Worm (Caenorhabditis elegans) whole organism, mixed stage, embryonic: Measurements from ENCODE around the gene ceh-20.

Experiments used
- M03D4.4 ChIP-seq: sonication (generic microtip); optimal IDR thresholded peaks from 2 replicates; lab custom pipeline; 2017; ENCODE audit warnings: mild to moderate bottlenecking, missing genetic modification characterization, missing compliant biosample characterization
- blmp-1 ChIP-seq: fragments of 150-350 bp; optimal IDR thresholded peaks from 2 replicates; lab custom pipeline; 2014; ENCODE audit warnings: missing biosample characterization, missing genetic modification characterization
- ceh-39 ChIP-seq: fragments of 150-350 bp; optimal IDR thresholded peaks from 2 replicates; lab custom pipeline; 2014; ENCODE audit warnings: missing biosample characterization, missing genetic modification characterization
- ceh-43 ChIP-seq: fragments of 200-800 bp; sonication (Bioruptor generic); optimal IDR thresholded peaks from 2 replicates; lab custom pipeline; 2018; ENCODE audit warnings: mild to moderate bottlenecking, missing genetic modification characterization, moderate library complexity, missing compliant biosample characterization
- ceh-83 ChIP-seq: fragments of 200-800 bp; sonication (Bioruptor generic); optimal IDR thresholded peaks from 2 replicates; lab custom pipeline; 2018; ENCODE audit warnings: mild to moderate bottlenecking, missing genetic modification characterization, missing compliant biosample characterization
- ces-1 ChIP-seq: fragments of 150-350 bp; optimal IDR thresholded peaks from 2 replicates; lab custom pipeline; 2014; ENCODE audit warnings: missing biosample characterization, missing genetic modification reagents, missing genetic modification characterization
- cnd-1 ChIP-seq: fragments of 200-800 bp; sonication (Bioruptor generic); optimal IDR thresholded peaks from 2 replicates; lab custom pipeline; 2018; ENCODE audit warnings: mild to moderate bottlenecking, missing genetic modification characterization, missing compliant biosample characterization
- drap-1 ChIP-seq: fragments of 200-800 bp; sonication (Bioruptor generic); optimal IDR thresholded peaks from 3 replicates; lab custom pipeline; 2018; ENCODE audit warnings: mild to moderate bottlenecking, missing genetic modification characterization, missing compliant biosample characterization
- elt-1 ChIP-seq: sonication (generic microtip); optimal IDR thresholded peaks from 2 replicates; lab custom pipeline; 2017; ENCODE audit warnings: missing genetic modification characterization, mild to moderate bottlenecking, missing compliant biosample characterization, antibody characterized with exemption, moderate library complexity, borderline replicate concordance; ENCODE audit not compliant: insufficient read depth
- elt-3 ChIP-seq: fragments of 150-350 bp; optimal IDR thresholded peaks from 2 replicates; lab custom pipeline; 2014; ENCODE audit warnings: missing biosample characterization, missing genetic modification characterization
- flh-1 ChIP-seq: fragments of 200-800 bp; sonication (Bioruptor generic); optimal IDR thresholded peaks from 2 replicates; lab custom pipeline; 2018; ENCODE audit warnings: mild to moderate bottlenecking, missing genetic modification characterization, moderate library complexity, missing compliant biosample characterization
- ham-2 ChIP-seq: fragments of 200-800 bp; sonication (Bioruptor generic); optimal IDR thresholded peaks from 2 replicates; lab custom pipeline; 2018; ENCODE audit warnings: mild to moderate bottlenecking, missing genetic modification characterization, missing compliant biosample characterization
- hlh-1 ChIP-seq: fragments of 150-350 bp; optimal IDR thresholded peaks from 2 replicates; lab custom pipeline; 2014; ENCODE audit warnings: missing biosample characterization, missing genetic modification reagents, missing genetic modification characterization
- lin-13 ChIP-seq: fragments of 150-350 bp; optimal IDR thresholded peaks from 2 replicates; lab custom pipeline; 2014; ENCODE audit warnings: missing biosample characterization, missing genetic modification characterization
- lin-32 ChIP-seq: fragments of 200-800 bp; sonication (Bioruptor generic); optimal IDR thresholded peaks from 2 replicates; lab custom pipeline; 2018; ENCODE audit warnings: mild to moderate bottlenecking, missing genetic modification characterization, missing compliant biosample characterization
- lsy-2 ChIP-seq: fragments of 150-350 bp; optimal IDR thresholded peaks from 2 replicates; lab custom pipeline; 2014; ENCODE audit warnings: missing biosample characterization, missing genetic modification characterization
- mab-5 ChIP-seq: fragments of 150-350 bp; optimal IDR thresholded peaks from 2 replicates; lab custom pipeline; 2014; ENCODE audit warnings: missing biosample characterization, missing genetic modification characterization
- mep-1 ChIP-seq: fragments of 150-350 bp; optimal IDR thresholded peaks from 2 replicates; lab custom pipeline; 2017; ENCODE audit warnings: missing biosample characterization, missing genetic modification reagents, missing genetic modification characterization, inconsistent platforms
- mls-2 ChIP-seq: sonication (generic microtip); optimal IDR thresholded peaks from 2 replicates; lab custom pipeline; 2016; ENCODE audit warnings: mild to moderate bottlenecking, missing genetic modification characterization, moderate library complexity, missing compliant biosample characterization
- nhr-2 ChIP-seq: fragments of 150-350 bp; optimal IDR thresholded peaks from 2 replicates; lab custom pipeline; 2014; ENCODE audit warnings: missing biosample characterization, missing genetic modification characterization
- nhr-237 ChIP-seq: fragments of 150-350 bp; optimal IDR thresholded peaks from 2 replicates; lab custom pipeline; 2014; ENCODE audit warnings: missing biosample characterization, missing genetic modification characterization
- nhr-28 ChIP-seq: fragments of 150-350 bp; optimal IDR thresholded peaks from 2 replicates; lab custom pipeline; 2014; ENCODE audit warnings: missing biosample characterization, missing genetic modification characterization
- pha-4 ChIP-seq: fragments of 150-350 bp; optimal IDR thresholded peaks from 2 replicates; lab custom pipeline; 2018; ENCODE audit warnings: missing biosample characterization, missing genetic modification reagents, missing genetic modification characterization
- sem-2 ChIP-seq: fragments of 200-800 bp; sonication (Bioruptor generic); optimal IDR thresholded peaks from 2 replicates; lab custom pipeline; 2018; ENCODE audit warnings: mild to moderate bottlenecking, missing genetic modification characterization, missing compliant biosample characterization
- snpc-4 ChIP-seq: fragments of 150-350 bp; optimal IDR thresholded peaks from 2 replicates; lab custom pipeline; 2014; ENCODE audit warnings: missing biosample characterization, missing genetic modification characterization
- sptf-1 ChIP-seq: sonication (generic microtip); optimal IDR thresholded peaks from 2 replicates; lab custom pipeline; 2017; ENCODE audit warnings: mild to moderate bottlenecking, missing genetic modification characterization, moderate library complexity, missing compliant biosample characterization
- tbx-8 ChIP-seq: fragments of 200-800 bp; sonication (Bioruptor generic); optimal IDR thresholded peaks from 2 replicates; lab custom pipeline; 2018; ENCODE audit warnings: mild to moderate bottlenecking, missing genetic modification characterization, moderate library complexity, missing compliant biosample characterization
- unc-120 ChIP-seq: sonication (generic microtip); optimal IDR thresholded peaks from 2 replicates; lab custom pipeline; 2017; ENCODE audit warnings: missing genetic modification characterization, missing compliant biosample characterization; ENCODE audit not compliant: poor library complexity, severe bottlenecking
- unc-39 ChIP-seq: fragments of 150-350 bp; optimal IDR thresholded peaks from 2 replicates; lab custom pipeline; 2014; ENCODE audit warnings: missing biosample characterization, missing genetic modification characterization
- unc-62 ChIP-seq: fragments of 150-350 bp; optimal IDR thresholded peaks from 2 replicates; lab custom pipeline; 2014; ENCODE audit warnings: missing biosample characterization, missing genetic modification reagents, missing genetic modification characterization
- zip-8 ChIP-seq: fragments of 150-350 bp; optimal IDR thresholded peaks from 2 replicates; lab custom pipeline; 2014; ENCODE audit warnings: missing biosample characterization, missing genetic modification characterization
- ztf-11 ChIP-seq: fragments of 150-350 bp; optimal IDR thresholded peaks from 2 replicates; lab custom pipeline; 2014; ENCODE audit warnings: missing biosample characterization, missing genetic modification characterization

Gene ceh-20

DNA sequence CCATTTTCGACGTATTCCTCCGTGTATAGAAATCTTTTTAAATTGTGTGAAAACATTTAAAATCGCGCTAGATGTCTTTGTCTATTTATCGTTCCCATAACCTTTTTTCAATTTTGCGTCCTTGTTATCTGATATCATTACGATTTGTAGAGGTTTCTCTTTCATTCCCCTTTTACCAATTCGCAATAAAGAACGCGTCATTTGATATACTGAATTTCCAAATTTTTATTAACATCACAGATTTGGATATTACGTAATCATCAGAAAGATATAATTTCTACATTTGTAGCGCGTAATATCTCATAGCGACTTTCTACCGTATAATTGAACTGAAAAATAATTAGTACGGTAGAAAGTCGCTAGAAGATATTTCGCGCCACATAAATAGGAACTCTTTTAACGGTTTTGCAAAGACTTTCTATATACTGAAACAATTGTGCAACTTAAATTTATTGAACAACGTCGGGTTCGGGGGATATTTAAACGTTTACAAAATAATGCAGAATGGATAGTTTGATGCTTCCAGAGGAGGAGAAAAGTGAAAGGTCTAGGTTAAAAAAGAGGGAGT, 20.9 kb upstream of the ceh-20 start:
- TF ChIP-seq zip-8 (peak; percentile 91), unc-39 (tag; lab: Kevin White, UChicago) (no peak)

DNA sequence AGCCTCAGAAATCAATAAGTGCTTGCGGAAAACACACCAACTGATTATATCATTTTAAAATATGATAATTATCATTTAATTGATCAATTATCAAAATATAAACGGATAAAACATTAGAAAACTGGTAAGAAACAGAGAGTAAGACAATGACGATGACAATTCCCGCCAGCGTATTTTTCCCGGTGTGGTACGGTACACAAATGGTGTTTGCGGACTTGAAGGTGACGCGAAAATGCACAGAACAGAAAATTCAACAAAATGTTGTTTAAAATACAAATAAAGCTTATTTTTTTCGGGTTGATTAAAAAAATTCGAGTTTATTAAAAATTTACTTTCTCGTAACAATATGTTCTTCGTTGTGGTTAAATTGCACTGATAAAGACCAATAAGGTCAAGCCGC, 18.5 kb upstream of the ceh-20 start:
- TF ChIP-seq drap-1 (GFP tag; lab: Kevin White, UChicago) (no peak), nhr-237 (tag; lab: Kevin White, UChicago) (no peak), zip-8 (no peak), mls-2 (tag; lab: Kevin White, UChicago) (no peak), pha-4 (tag; lab: Kevin White, UChicago) (no peak), mep-1 (tag; lab: Kevin White, UChicago) (peak; percentile 46), lsy-2 (tag; lab: Kevin White, UChicago) (peak; percentile 97), ham-2 (GFP tag; lab: Kevin White, UChicago) (no peak), elt-1 (no peak), blmp-1 (tag; lab: Kevin White, UChicago) (no peak), ceh-39 (tag; lab: Kevin White, UChicago) (no peak), nhr-28 (no peak), elt-3 (tag; lab: Kevin White, UChicago) (no peak), sptf-1 (peak; percentile 18), ceh-83 (no peak), ceh-43 (GFP tag; lab: Kevin White, UChicago) (peak; percentile 31), hlh-1 (tag; lab: Kevin White, UChicago) (no peak), cnd-1 (tag; lab: Kevin White, UChicago) (no peak), lin-32 (GFP tag; lab: Kevin White, UChicago) (no peak), M03D4.4 (tag; lab: Kevin White, UChicago) (no peak), snpc-4 (no peak), ztf-11 (no peak)
- TF ChIP-seq, all 35 proteins: peak for 4

DNA sequence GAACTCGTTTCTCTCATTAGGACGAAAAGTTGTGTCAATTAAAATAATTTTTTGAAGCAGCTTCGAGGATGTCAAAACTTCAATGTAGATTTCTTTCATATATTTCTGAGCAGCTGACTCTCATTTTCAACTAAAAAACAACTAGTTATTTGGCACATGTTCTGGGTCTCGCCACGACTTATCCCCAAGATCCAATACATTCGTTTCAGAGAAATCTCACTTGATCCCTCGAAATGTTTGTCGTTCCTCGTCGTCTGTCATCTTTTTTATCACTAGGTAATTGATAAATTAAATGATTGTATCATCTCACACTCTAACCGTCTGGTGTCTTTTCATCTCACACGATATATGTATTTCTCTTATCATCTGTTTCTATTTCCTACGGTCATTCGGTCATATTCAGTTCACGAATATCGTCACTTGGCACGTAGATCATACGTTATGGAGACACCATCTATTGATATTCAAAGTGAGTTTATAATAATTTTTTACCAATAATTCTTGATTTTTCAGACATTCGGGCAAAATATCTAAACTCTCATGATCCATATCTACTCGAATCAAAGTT, 17.7 kb upstream of the ceh-20 start, which contains the start of the genes rpn-6.1 and F57B9.1:
rpn-6.1 (minus strand) TSS at position 65 of the 568 bp plus-strand sequence.
F57B9.1 (plus strand) TSS at position 154 of the 568 bp plus-strand sequence.
- TF ChIP-seq ces-1 (GFP tag; lab: Kevin White, UChicago) (no peak), mab-5 (tag; lab: Kevin White, UChicago) (no peak), M03D4.4 (tag; lab: Kevin White, UChicago) (no peak), unc-62 (GFP tag; lab: Kevin White, UChicago) (peak; percentile 7), lsy-2 (tag; lab: Kevin White, UChicago) (peak; percentile 12), sem-2 (GFP tag; lab: Kevin White, UChicago) (no peak), elt-3 (tag; lab: Kevin White, UChicago) (peak; percentile 44)

DNA sequence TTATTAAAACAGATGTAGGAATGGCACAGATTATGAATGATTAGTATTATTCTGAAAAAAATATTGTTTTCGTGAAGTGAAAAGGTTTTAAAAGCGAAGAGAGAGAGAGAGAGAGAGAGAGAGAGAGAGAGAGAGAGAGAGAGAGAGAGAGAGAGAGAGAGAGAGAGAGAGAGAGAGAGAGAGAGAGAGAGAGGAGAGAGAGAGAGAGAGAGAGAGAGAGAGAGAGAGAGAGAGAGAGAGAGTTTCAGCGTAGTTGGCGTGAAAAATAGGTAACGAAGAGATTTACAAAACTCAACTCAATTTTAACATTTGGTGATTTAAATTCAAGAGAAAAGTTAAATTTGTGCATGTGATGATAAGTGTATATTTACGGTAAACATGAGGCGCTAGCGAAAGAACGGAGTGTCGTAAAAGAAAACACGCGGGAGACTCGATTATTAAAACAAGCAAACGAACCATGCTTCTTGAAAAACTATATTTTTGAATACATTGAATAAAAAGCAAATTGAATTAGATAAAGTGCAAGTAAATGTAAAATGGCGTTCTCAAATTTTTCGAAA, 11.5 kb upstream of the ceh-20 start, which contains the start of gene panl-2:
panl-2 (minus strand) TSS at position 51 of the 560 bp plus-strand sequence.
- TF ChIP-seq elt-1, result no peak
- no peak for TF ChIP-seq hlh-1 (tag; lab: Kevin White, UChicago)
- peak; percentile 34 for TF ChIP-seq ces-1 (GFP tag; lab: Kevin White, UChicago)
- TF ChIP-seq lsy-2 (tag; lab: Kevin White, UChicago), result peak; percentile 65
- peak; percentile 32 for TF ChIP-seq nhr-237 (tag; lab: Kevin White, UChicago)

DNA sequence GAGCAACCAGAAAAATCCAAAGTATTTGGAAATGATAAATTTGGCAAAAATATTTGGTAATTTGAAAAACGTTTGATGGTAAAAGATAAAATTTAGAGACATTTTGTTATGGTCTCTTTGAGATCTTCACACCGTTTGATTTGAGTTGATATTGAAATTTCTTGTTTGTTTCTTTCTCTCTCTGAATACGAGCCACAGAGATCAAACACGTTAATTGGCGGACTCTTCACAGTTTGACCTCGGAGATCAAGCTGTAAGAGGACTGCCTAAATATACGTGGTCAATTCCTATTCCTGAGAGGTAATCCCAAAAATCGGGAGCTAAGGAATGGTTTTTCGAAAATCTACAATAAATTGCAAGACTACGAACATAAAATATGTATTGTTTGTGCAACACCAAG, 11.0 kb upstream of the ceh-20 start:
- TF ChIP-seq mep-1 (tag; lab: Kevin White, UChicago) (no peak), sem-2 (GFP tag; lab: Kevin White, UChicago) (no peak)

DNA sequence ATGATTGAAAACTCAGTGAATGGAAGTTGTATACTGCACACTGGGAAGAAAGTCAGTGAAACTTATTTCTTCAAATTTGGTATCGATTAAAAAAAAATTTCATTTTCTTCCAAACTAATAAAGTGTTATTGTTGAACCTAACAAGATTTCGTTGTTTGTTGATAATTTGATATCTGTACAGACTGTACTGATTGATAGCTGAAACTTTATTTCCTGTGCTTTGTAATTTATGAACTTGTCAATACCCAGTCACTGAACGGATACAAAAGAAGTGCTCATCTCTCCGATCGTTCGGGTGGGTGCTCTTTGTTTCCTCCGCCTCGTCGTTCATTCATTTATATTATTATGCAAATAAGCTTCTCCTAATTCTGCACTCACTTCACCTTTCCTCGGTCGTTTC, 10.6 kb upstream of the ceh-20 start, which contains the start of gene F31E3.12:
F31E3.12 (plus strand) TSS at position 301 of the 400 bp plus-strand sequence.
- TF ChIP-seq nhr-237 (tag; lab: Kevin White, UChicago), result no peak
- TF ChIP-seq cnd-1 (tag; lab: Kevin White, UChicago), result no peak
- no peak for TF ChIP-seq nhr-2 (tag; lab: Kevin White, UChicago)
- no peak for TF ChIP-seq lin-13
- TF ChIP-seq ces-1 (GFP tag; lab: Kevin White, UChicago), result no peak
- no peak for TF ChIP-seq unc-120 (tag; lab: Kevin White, UChicago)
- no peak for TF ChIP-seq ceh-39 (tag; lab: Kevin White, UChicago)
- no peak for TF ChIP-seq flh-1
- no peak for TF ChIP-seq mep-1 (tag; lab: Kevin White, UChicago)
- no peak for TF ChIP-seq ceh-43 (GFP tag; lab: Kevin White, UChicago)
- TF ChIP-seq unc-62 (GFP tag; lab: Kevin White, UChicago), result no peak
- TF ChIP-seq pha-4 (tag; lab: Kevin White, UChicago), result no peak
- TF ChIP-seq ceh-83, result no peak
- TF ChIP-seq sptf-1, result no peak
- TF ChIP-seq ham-2 (GFP tag; lab: Kevin White, UChicago), result no peak
- TF ChIP-seq drap-1 (GFP tag; lab: Kevin White, UChicago), result no peak
- no peak for TF ChIP-seq elt-3 (tag; lab: Kevin White, UChicago)
- no peak for TF ChIP-seq tbx-8 (GFP tag; lab: Kevin White, UChicago)
- no peak for TF ChIP-seq zip-8
